Worm (Caenorhabditis elegans): Measurements from ENCODE around the gene R04F11.3.

The R04F11.3 gene

ce11 chrV:12291587-12291986, 25.4 kb downstream of the R04F11.3 start, which contains the start of the genes srpa-68 and srh-16 (continued):
- TF ChIP-seq aha-1 (tag; optimal IDR thresholded peaks at IDR 0.05): peak; percentile 27
- peak; percentile 87 for TF ChIP-seq sox-4 (tag; optimal IDR thresholded peaks at IDR 0.05)
- TF ChIP-seq lin-15B (tag; optimal IDR thresholded peaks at IDR 0.05): peak; percentile 70
- peak; percentile 89 for TF ChIP-seq sup-37 (GFP tag; optimal IDR thresholded peaks at IDR 0.05)
- peak; percentile 82 for TF ChIP-seq aly-2 (tag; optimal IDR thresholded peaks at IDR 0.05)
- TF ChIP-seq unc-130 (tag; optimal IDR thresholded peaks at IDR 0.05): peak; percentile 87
- peak; percentile 12 for TF ChIP-seq nhr-28 (tag; optimal IDR thresholded peaks at IDR 0.05)
- TF ChIP-seq nhr-19 (GFP tag; conservative IDR thresholded peaks at IDR 0.05): peak; percentile 94
- peak; percentile 88 for TF ChIP-seq egl-13 (tag; optimal IDR thresholded peaks at IDR 0.05)
- peak; percentile 71 for TF ChIP-seq C04F5.9 (tag; optimal IDR thresholded peaks at IDR 0.05)
- peak; percentile 98 to 99 (median 99) for TF ChIP-seq dpl-1 (GFP tag; optimal IDR thresholded peaks at IDR 0.05)
- TF ChIP-seq skn-1 (tag; optimal IDR thresholded peaks at IDR 0.05): peak; percentile 90
- peak; percentile 89 for TF ChIP-seq lin-14 (GFP tag; optimal IDR thresholded peaks at IDR 0.05)
- peak; percentile 95 for TF ChIP-seq nhr-71 (tag; optimal IDR thresholded peaks at IDR 0.05)
- peak; percentile 96 for TF ChIP-seq nhr-47 (tag; optimal IDR thresholded peaks at IDR 0.05)
- TF ChIP-seq xbp-1 (tag; optimal IDR thresholded peaks at IDR 0.05): peak; percentile 93
- peak; percentile 36 for TF ChIP-seq efl-3 (GFP tag; optimal IDR thresholded peaks at IDR 0.05)
- peak; percentile 91 for TF ChIP-seq nhr-20 (tag; optimal IDR thresholded peaks at IDR 0.05)
- no peak for TF ChIP-seq hlh-17 (GFP tag; optimal IDR thresholded peaks at IDR 0.05; ENCODE audit: borderline replicate concordance)
- TF ChIP-seq swsn-7 (tag; optimal IDR thresholded peaks at IDR 0.05): peak; percentile 93
- TF ChIP-seq unc-98 (GFP tag; IDR thresholded peaks at IDR 0.05): no peak; the same call in 1 of the 2 replicates
- peak; percentile 5 for TF ChIP-seq mef-2 (tag; optimal IDR thresholded peaks at IDR 0.05)
- TF ChIP-seq nhr-11 (tag; optimal IDR thresholded peaks at IDR 0.05): peak; percentile 91
- peak; percentile 94 for TF ChIP-seq snu-23 (GFP tag; optimal IDR thresholded peaks at IDR 0.05)
- peak; percentile 67 for TF ChIP-seq ama-1 (optimal IDR thresholded peaks at IDR 0.05)
- TF ChIP-seq vab-15 (tag; optimal IDR thresholded peaks at IDR 0.05): no peak
- peak; percentile 71 to 80 for TF ChIP-seq ztf-11 (tag; optimal IDR thresholded peaks at IDR 0.05)
- no peak for TF ChIP-seq nhr-12 (tag; optimal IDR thresholded peaks at IDR 0.05)
- peak; percentile 93 for TF ChIP-seq grh-1 (GFP tag; IDR thresholded peaks at IDR 0.05)
- TF ChIP-seq fos-1 (tag; optimal IDR thresholded peaks at IDR 0.05): peak; percentile 58
- peak; percentile 59 for TF ChIP-seq ztf-4 (tag; optimal IDR thresholded peaks at IDR 0.05)
- TF ChIP-seq ces-1 (GFP tag; optimal IDR thresholded peaks at IDR 0.05): no peak
- TF ChIP-seq nhr-77 (tag; optimal IDR thresholded peaks at IDR 0.05): peak; percentile 77
- peak; percentile 41 for TF ChIP-seq unc-30 (tag; optimal IDR thresholded peaks at IDR 0.05)
- peak; percentile 72 for TF ChIP-seq blmp-1 (tag; optimal IDR thresholded peaks at IDR 0.05)
- TF ChIP-seq zag-1 (tag; optimal IDR thresholded peaks at IDR 0.05): no peak
- no peak for TF ChIP-seq nhr-76 (tag; optimal IDR thresholded peaks at IDR 0.05)
- no peak for TF ChIP-seq Y116A8C.19 (tag; optimal IDR thresholded peaks at IDR 0.05; ENCODE audit: borderline replicate concordance)
- TF ChIP-seq F16B12.6 (tag; optimal IDR thresholded peaks at IDR 0.05): peak; percentile 45
- TF ChIP-seq ceh-90 (tag; optimal IDR thresholded peaks at IDR 0.05): peak; percentile 42
- TF ChIP-seq unc-62 (GFP tag; optimal IDR thresholded peaks at IDR 0.05): no peak
- no peak for TF ChIP-seq ceh-63 (GFP tag; optimal IDR thresholded peaks at IDR 0.05)
- TF ChIP-seq mep-1 (tag; optimal IDR thresholded peaks at IDR 0.05): peak; percentile 96
- TF ChIP-seq mab-9 (GFP tag; IDR thresholded peaks at IDR 0.05): peak; percentile 87
- peak; percentile 93 for TF ChIP-seq C16A3.4 (tag; optimal IDR thresholded peaks at IDR 0.05)
- peak; percentile 87 for TF ChIP-seq snpc-4 (tag; optimal IDR thresholded peaks at IDR 0.05)
- TF ChIP-seq egl-27 (tag; optimal IDR thresholded peaks at IDR 0.05): no peak
- no peak for TF ChIP-seq alr-1 (tag; optimal IDR thresholded peaks at IDR 0.05; ENCODE audit: borderline replicate concordance)
- no peak for TF ChIP-seq tlp-1 (tag; optimal IDR thresholded peaks at IDR 0.05)
